Worm (Caenorhabditis elegans) whole organism, midembryonic: ENCODE results near the gene C54D10.10.

ENCODE experiments used
- klf-2 ChIP-seq: fragments of 200-800 bp; sonication (Bioruptor generic); conservative IDR thresholded peaks from 2 replicates; pipeline ENCODE4 v1.3.6; 2022; ENCODE audit warnings: missing genetic modification reagents, missing genetic modification characterization, missing compliant biosample characterization
- med-1 ChIP-seq: sonication (generic microtip); optimal IDR thresholded peaks from 2 replicates; lab custom pipeline; 2017; ENCODE audit warnings: missing genetic modification characterization, mild to moderate bottlenecking, missing compliant biosample characterization, antibody characterized with exemption, missing genetic modification reagents; ENCODE audit not compliant: insufficient read depth
- ref-1 ChIP-seq: fragments of 200-800 bp; sonication (Bioruptor generic); conservative IDR thresholded peaks from 2 replicates; pipeline ENCODE4 v1.3.6; 2022; ENCODE audit warnings: missing genetic modification reagents, missing genetic modification characterization, missing compliant biosample characterization
- tab-1 ChIP-seq: fragments of 200-800 bp; sonication (Bioruptor generic); IDR thresholded peaks from 2 replicates; pipeline ENCODE4 v1.3.6; 2022; ENCODE audit warnings: missing genetic modification characterization, missing compliant biosample characterization
- ztf-23 ChIP-seq: fragments of 200-800 bp; sonication (Bioruptor generic); IDR thresholded peaks from 2 replicates; pipeline ENCODE4 v1.3.6; 2022; ENCODE audit warnings: missing genetic modification reagents, missing genetic modification characterization, missing compliant biosample characterization
- ztf-29 ChIP-seq: fragments of 200-800 bp; sonication (Bioruptor generic); IDR thresholded peaks from 2 replicates; pipeline ENCODE4 v1.3.6; 2022; ENCODE audit warnings: missing genetic modification reagents, missing genetic modification characterization, missing compliant biosample characterization

DNA sequence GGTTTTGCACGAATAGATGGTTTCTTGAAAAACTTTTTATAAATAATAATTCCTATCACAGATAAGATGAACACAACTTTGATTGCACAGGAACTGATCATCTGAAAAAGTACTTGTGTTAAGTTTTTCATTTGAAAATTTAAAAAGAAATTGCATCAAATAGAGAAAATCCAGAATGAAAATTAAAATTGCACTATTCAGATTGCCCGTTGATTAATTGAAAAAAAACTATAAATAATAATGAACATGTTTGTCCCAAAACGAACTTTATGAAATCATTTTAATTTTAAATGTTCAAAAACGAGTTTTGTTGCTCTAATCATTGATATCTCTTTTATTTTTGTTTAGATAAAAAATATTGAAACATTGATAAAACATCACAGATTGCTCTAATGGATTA lies 32.5 kb downstream of the C54D10.10 start, which contains the start of gene cdr-3:
- TF ChIP-seq med-1 (GFP tag; lab: Kevin White, UChicago), result no peak
- no peak for TF ChIP-seq ref-1 (GFP tag; lab: Robert Waterston, UW)
- TF ChIP-seq ztf-29 (GFP tag; lab: Robert Waterston, UW), result no peak
- TF ChIP-seq ztf-23 (GFP tag; lab: Robert Waterston, UW), result no peak
- TF ChIP-seq klf-2, result no peak
- no peak for TF ChIP-seq tab-1 (GFP tag; lab: Robert Waterston, UW)
